Worm (Caenorhabditis elegans) whole organism, late embryonic: Measurements from ENCODE around the gene abt-1.

Source experiments
- C38D4.7 ChIP-seq: fragments of 200-800 bp; sonication (Bioruptor generic); optimal IDR thresholded peaks from 2 replicates; lab custom pipeline; 2018; ENCODE audit warnings: mild to moderate bottlenecking, missing genetic modification characterization, moderate library complexity, missing compliant biosample characterization
- K02D7.2 ChIP-seq: sonication (generic microtip); optimal IDR thresholded peaks from 2 replicates; lab custom pipeline; 2017; ENCODE audit warnings: mild to moderate bottlenecking, missing genetic modification characterization, missing compliant biosample characterization
- Y22D7AL.16 ChIP-seq: sonication (generic microtip); optimal IDR thresholded peaks from 2 replicates; lab custom pipeline; 2016; ENCODE audit warnings: missing genetic modification characterization, missing compliant biosample characterization
- ahr-1 ChIP-seq: sonication (generic microtip); optimal IDR thresholded peaks from 2 replicates; lab custom pipeline; 2016; ENCODE audit warnings: missing genetic modification characterization, missing compliant biosample characterization
- ceh-14 ChIP-seq: sonication (generic microtip); optimal IDR thresholded peaks from 2 replicates; lab custom pipeline; 2016; ENCODE audit warnings: missing genotype, missing genetic modification characterization, missing compliant biosample characterization
- ceh-18 ChIP-seq: sonication (generic microtip); optimal IDR thresholded peaks from 2 replicates; lab custom pipeline; 2016; ENCODE audit warnings: missing genetic modification characterization, missing compliant biosample characterization
- ceh-19 ChIP-seq: fragments of 200-800 bp; sonication (Bioruptor generic); optimal IDR thresholded peaks from 2 replicates; lab custom pipeline; 2018; ENCODE audit warnings: mild to moderate bottlenecking, missing genetic modification characterization, missing compliant biosample characterization
- ceh-2 ChIP-seq: sonication (generic microtip); optimal IDR thresholded peaks from 2 replicates; lab custom pipeline; 2016; ENCODE audit warnings: missing genotype, missing genetic modification characterization, missing compliant biosample characterization
- ceh-30 ChIP-seq: fragments of 150-350 bp; optimal IDR thresholded peaks from 2 replicates; lab custom pipeline; 2014; ENCODE audit warnings: missing biosample characterization, missing genetic modification characterization
- ceh-31 ChIP-seq: sonication (generic microtip); optimal IDR thresholded peaks from 2 replicates; lab custom pipeline; 2016; ENCODE audit warnings: missing genetic modification characterization, missing compliant biosample characterization
- ceh-48 ChIP-seq: sonication (generic microtip); optimal IDR thresholded peaks from 2 replicates; lab custom pipeline; 2016; ENCODE audit warnings: missing genetic modification characterization, inconsistent platforms, missing compliant biosample characterization
- ceh-9 ChIP-seq: sonication (generic microtip); optimal IDR thresholded peaks from 2 replicates; lab custom pipeline; 2016; ENCODE audit warnings: mild to moderate bottlenecking, missing genetic modification characterization, inconsistent platforms, missing compliant biosample characterization
- che-1 ChIP-seq: sonication (generic microtip); optimal IDR thresholded peaks from 2 replicates; lab custom pipeline; 2016; ENCODE audit warnings: mild to moderate bottlenecking, missing genetic modification characterization, missing compliant biosample characterization
- dmd-4 ChIP-seq: sonication (generic microtip); optimal IDR thresholded peaks from 2 replicates; lab custom pipeline; 2016; ENCODE audit warnings: borderline replicate concordance, missing genetic modification characterization, missing compliant biosample characterization
- elt-4 ChIP-seq: sonication (generic microtip); optimal IDR thresholded peaks from 2 replicates; lab custom pipeline; 2016; ENCODE audit warnings: missing genetic modification characterization, missing compliant biosample characterization
- eyg-1 ChIP-seq: sonication (generic microtip); optimal IDR thresholded peaks from 2 replicates; lab custom pipeline; 2016; ENCODE audit warnings: missing genotype, missing genetic modification characterization, missing compliant biosample characterization
- fax-1 ChIP-seq: sonication (generic microtip); optimal IDR thresholded peaks from 2 replicates; lab custom pipeline; 2016; ENCODE audit warnings: missing genotype, missing genetic modification characterization, missing compliant biosample characterization
- fkh-6 ChIP-seq: sonication (generic microtip); optimal IDR thresholded peaks from 2 replicates; lab custom pipeline; 2016; ENCODE audit warnings: missing genetic modification characterization, missing compliant biosample characterization
- hlh-13 ChIP-seq: fragments of 200-800 bp; sonication (Bioruptor generic); optimal IDR thresholded peaks from 2 replicates; lab custom pipeline; 2018; ENCODE audit warnings: mild to moderate bottlenecking, missing genetic modification characterization, missing compliant biosample characterization
- hlh-6 ChIP-seq: sonication (generic microtip); optimal IDR thresholded peaks from 2 replicates; lab custom pipeline; 2016; ENCODE audit warnings: missing genotype, missing genetic modification characterization, missing compliant biosample characterization
- hlh-8 ChIP-seq: sonication (generic microtip); optimal IDR thresholded peaks from 2 replicates; lab custom pipeline; 2016; ENCODE audit warnings: missing genotype, missing genetic modification characterization, missing compliant biosample characterization
- mec-3 ChIP-seq: sonication (generic microtip); optimal IDR thresholded peaks from 2 replicates; lab custom pipeline; 2016; ENCODE audit warnings: borderline replicate concordance, missing genetic modification characterization, missing compliant biosample characterization
- nfya-1 ChIP-seq: sonication (generic microtip); optimal IDR thresholded peaks from 2 replicates; lab custom pipeline; 2017; ENCODE audit warnings: missing genetic modification characterization, mild to moderate bottlenecking, missing compliant biosample characterization, antibody characterized with exemption, moderate library complexity
- odd-2 ChIP-seq: sonication (generic microtip); optimal IDR thresholded peaks from 2 replicates; lab custom pipeline; 2017; ENCODE audit warnings: antibody characterized with exemption, mild to moderate bottlenecking, missing genetic modification characterization, missing compliant biosample characterization
- pat-9 ChIP-seq: fragments of 200-800 bp; sonication (Bioruptor generic); optimal IDR thresholded peaks from 2 replicates; lab custom pipeline; 2018; ENCODE audit warnings: mild to moderate bottlenecking, missing genetic modification characterization, moderate library complexity, missing compliant biosample characterization
- pha-2 ChIP-seq: sonication (generic microtip); optimal IDR thresholded peaks from 2 replicates; lab custom pipeline; 2017; ENCODE audit warnings: mild to moderate bottlenecking, missing genetic modification characterization, missing compliant biosample characterization
- pqm-1 ChIP-seq: sonication (generic microtip); optimal IDR thresholded peaks from 2 replicates; lab custom pipeline; 2016; ENCODE audit warnings: missing genetic modification characterization, missing compliant biosample characterization
- ref-2 ChIP-seq: sonication (generic microtip); optimal IDR thresholded peaks from 2 replicates; lab custom pipeline; 2016; ENCODE audit warnings: missing genetic modification characterization, missing compliant biosample characterization
- sdc-2 ChIP-seq: sonication (generic microtip); optimal IDR thresholded peaks from 2 replicates; lab custom pipeline; 2016; ENCODE audit warnings: missing genotype, missing genetic modification characterization, missing compliant biosample characterization
- sox-2 ChIP-seq: fragments of 200-800 bp; sonication (Bioruptor generic); IDR thresholded peaks from 2 replicates; pipeline ENCODE4 v1.3.6; 2022; ENCODE audit warnings: missing genetic modification reagents, missing genetic modification characterization, missing compliant biosample characterization
- ttx-3 ChIP-seq: sonication (generic microtip); optimal IDR thresholded peaks from 2 replicates; lab custom pipeline; 2016; ENCODE audit warnings: missing genetic modification reagents, missing genetic modification characterization, missing compliant biosample characterization
- unc-42 ChIP-seq: sonication (generic microtip); optimal IDR thresholded peaks from 2 replicates; lab custom pipeline; 2016; ENCODE audit warnings: missing genotype, missing genetic modification characterization, missing compliant biosample characterization
- unc-86 ChIP-seq: sonication (generic microtip); optimal IDR thresholded peaks from 2 replicates; lab custom pipeline; 2016; ENCODE audit warnings: missing genetic modification characterization, missing compliant biosample characterization

abt-1 gene

ce11 chrIV:10174328-10174727, 40.4 kb downstream of the abt-1 start, which contains the start of gene pxf-1:
Gene pxf-1, minus strand, starts transcription at chrIV:10174341.
- TF ChIP-seq unc-86 (tag; lab: Kevin White, UChicago) (no peak), unc-42 (tag; lab: Kevin White, UChicago) (peak; percentile 24)
- TF ChIP-seq, all 69 proteins: peak for 1

- TF ChIP-seq unc-42 (tag; lab: Kevin White, UChicago) (peak; percentile 100), sdc-2 (tag; lab: Kevin White, UChicago) (no peak)
Measured at ce11 chrIV:10170808-10171207, 43.9 kb downstream of the abt-1 start.

ce11 chrIV:10164086-10164485, 50.6 kb downstream of the abt-1 start:
- TF ChIP-seq fkh-6: no peak
- no peak for TF ChIP-seq ceh-18 (tag; lab: Kevin White, UChicago)
- no peak for TF ChIP-seq ttx-3 (tag; lab: Kevin White, UChicago)
- no peak for TF ChIP-seq hlh-6 (tag; lab: Kevin White, UChicago)
- no peak for TF ChIP-seq hlh-8
- TF ChIP-seq K02D7.2: no peak
- no peak for TF ChIP-seq ceh-19 (GFP tag; lab: Kevin White, UChicago)
- TF ChIP-seq ceh-48 (tag; lab: Kevin White, UChicago): no peak
- no peak for TF ChIP-seq fax-1
- TF ChIP-seq ahr-1 (tag; lab: Kevin White, UChicago): no peak

- no peak for TF ChIP-seq dmd-4 (tag; lab: Kevin White, UChicago)
- no peak for TF ChIP-seq che-1
- no peak for TF ChIP-seq ceh-2
- no peak for TF ChIP-seq pqm-1
- TF ChIP-seq hlh-13 (GFP tag; lab: Kevin White, UChicago): no peak
- no peak for TF ChIP-seq nfya-1 (tag; lab: Kevin White, UChicago)
- TF ChIP-seq pat-9 (tag; lab: Kevin White, UChicago): no peak
- no peak for TF ChIP-seq elt-4
- no peak for TF ChIP-seq unc-86 (tag; lab: Kevin White, UChicago)
- TF ChIP-seq pha-2 (tag; lab: Kevin White, UChicago): no peak
- TF ChIP-seq ceh-48 (tag; lab: Kevin White, UChicago): no peak
- no peak for TF ChIP-seq sox-2 (GFP tag; lab: Robert Waterston, UW)
- TF ChIP-seq ceh-30 (tag; lab: Kevin White, UChicago): no peak
- no peak for TF ChIP-seq Y22D7AL.16 (tag; lab: Kevin White, UChicago)
- TF ChIP-seq mec-3 (tag; lab: Kevin White, UChicago): no peak
- TF ChIP-seq sdc-2 (tag; lab: Kevin White, UChicago): no peak
- no peak for TF ChIP-seq ceh-19 (GFP tag; lab: Kevin White, UChicago)
- no peak for TF ChIP-seq ceh-31
- TF ChIP-seq, all 69 proteins: peak for 0
Measured at ce11 chrIV:10161706-10162105, 53.0 kb downstream of the abt-1 start, which contains the start of gene pps-1. Gene pps-1, plus strand, starts transcription at chrIV:10162006.

- TF ChIP-seq mec-3 (tag; lab: Kevin White, UChicago): no peak
Measured at ce11 chrIV:10157489-10158088, 57.1 kb downstream of the abt-1 start, which contains the start of gene ttr-53. Gene ttr-53, plus strand, starts transcription at chrIV:10158038.

ce11 chrIV:10157034-10157433, 57.7 kb downstream of the abt-1 start:
- no peak for TF ChIP-seq ref-2 (tag; lab: Kevin White, UChicago)
- TF ChIP-seq hlh-8: no peak
- TF ChIP-seq ceh-9 (tag; lab: Kevin White, UChicago): no peak
- TF ChIP-seq ceh-14 (tag; lab: Kevin White, UChicago): no peak
- TF ChIP-seq ceh-48 (tag; lab: Kevin White, UChicago): no peak
- no peak for TF ChIP-seq eyg-1 (tag; lab: Kevin White, UChicago)
- TF ChIP-seq C38D4.7: no peak
- TF ChIP-seq K02D7.2: no peak
- no peak for TF ChIP-seq ahr-1 (tag; lab: Kevin White, UChicago)
- no peak for TF ChIP-seq odd-2
- no peak for TF ChIP-seq elt-4
- TF ChIP-seq, all 69 proteins: peak for 0
